Worm (Caenorhabditis elegans): Measurements from ENCODE around the gene pes-10.

pes-10 gene

ce11 chrII:12797211-12797794 is 50.3 kb downstream of the pes-10 start:
- TF ChIP-seq F37D6.2 (tag; optimal IDR thresholded peaks at IDR 0.05) (no peak), T20F7.1 (GFP tag; optimal IDR thresholded peaks at IDR 0.05) (peak; percentile 27), set-16 (GFP tag; IDR thresholded peaks at IDR 0.05) (peak; percentile 50), F44E2.7 (GFP tag; IDR thresholded peaks at IDR 0.05) (no peak), daf-19 (GFP tag; conservative IDR thresholded peaks at IDR 0.05) (no peak), duxl-1 (tag; optimal IDR thresholded peaks at IDR 0.05; ENCODE audit: poor library complexity) (no peak), lin-1 (GFP tag; IDR thresholded peaks at IDR 0.05) (0 out of 2 replicates have a peak, but pooled peaks have one; percentile 15), lsy-2 (tag; optimal IDR thresholded peaks at IDR 0.05) (peak in 1 of 2 experiments; percentile 35), hlh-11 (tag; optimal IDR thresholded peaks at IDR 0.05) (peak; percentile 61), zip-2 (tag; optimal IDR thresholded peaks at IDR 0.05) (no peak), mxl-3 (GFP tag; optimal IDR thresholded peaks at IDR 0.05) (peak; percentile 53), lin-38 (GFP tag; IDR thresholded peaks at IDR 0.05) (0 out of 2 replicates have a peak, but pooled peaks have one; percentile 5), F10B5.3 (tag; optimal IDR thresholded peaks at IDR 0.05) (no peak), mep-1 (tag; optimal IDR thresholded peaks at IDR 0.05) (peak; percentile 11), mdl-1 (tag; optimal IDR thresholded peaks at IDR 0.05) (peak in 1 of 2 experiments; percentile 65), jun-1 (tag; optimal IDR thresholded peaks at IDR 0.05) (no peak), dmd-6 (GFP tag; IDR thresholded peaks at IDR 0.05) (peak; percentile 80), php-3 (GFP tag; IDR thresholded peaks at IDR 0.05) (peak; percentile 58; the same call in 1 of the 2 replicates), tra-1 (GFP tag; IDR thresholded peaks at IDR 0.05) (0 out of 2 replicates have a peak, but pooled peaks have one; percentile 11), arid-1 (GFP tag; conservative IDR thresholded peaks at IDR 0.05) (0 out of 2 replicates have a peak, but pooled peaks have one; percentile 10), dve-1 (tag; optimal IDR thresholded peaks at IDR 0.05; ENCODE audit: insufficient read depth) (peak; percentile 63), nhr-77 (tag; optimal IDR thresholded peaks at IDR 0.05) (peak; percentile 32), zip-11 (GFP tag; IDR thresholded peaks at IDR 0.05) (no peak), daf-16 (GFP tag; optimal IDR thresholded peaks at IDR 0.05) (no peak), daf-16 (tag; optimal IDR thresholded peaks at IDR 0.05) (peak; percentile 97), tag-97 (GFP tag; IDR thresholded peaks at IDR 0.05) (no peak), nhr-28 (tag; optimal IDR thresholded peaks at IDR 0.05) (peak; percentile 36), sdz-12 (GFP tag; optimal IDR thresholded peaks at IDR 0.05) (peak; percentile 48), egl-43 (GFP tag; IDR thresholded peaks at IDR 0.05) (0 out of 2 replicates have a peak, but pooled peaks have one; percentile 46), ceh-44 (GFP tag; IDR thresholded peaks at IDR 0.05) (no peak), zfp-3 (GFP tag; conservative IDR thresholded peaks at IDR 0.05) (0 out of 2 replicates have a peak, but pooled peaks have one; percentile 17), unc-39 (tag; optimal IDR thresholded peaks at IDR 0.05) (no peak), attf-4 (tag; optimal IDR thresholded peaks at IDR 0.05) (no peak), D1046.2 (GFP tag; IDR thresholded peaks at IDR 0.05) (no peak), hlh-30 (tag; optimal IDR thresholded peaks at IDR 0.05; ENCODE audit: insufficient read depth) (peak; percentile 9), pqm-1 (tag; optimal IDR thresholded peaks at IDR 0.05) (peak; percentile 37), unc-62 (GFP tag; optimal IDR thresholded peaks at IDR 0.05 in 1 of 2) (peak in 1 of 2 experiments; percentile 53), unc-62 (tag; optimal IDR thresholded peaks at IDR 0.05) (no peak), snpc-1.2 (GFP tag; IDR thresholded peaks at IDR 0.05) (peak; percentile 10; the same call in 1 of the 2 replicates)

All from whole organism, L4 larva.